Fruit fly (Drosophila melanogaster) S2 (cell line): Measurements from ENCODE around the gene wnd.

Source experiments
- CG8478 ChIP-seq: fragments of >200 bp; optimal IDR thresholded peaks from 2 replicates; lab custom pipeline; 2018
- CTCF ChIP-seq, 2 experiments: fragments of >200 bp; optimal IDR thresholded peaks; 2 replicates each; lab custom pipeline; 2018

- TF ChIP-seq CTCF (optimal IDR thresholded peaks at IDR 0.05; lab: Kevin White, UChicago) (no peak), CG8478 (lab: Kevin White, UChicago) (no peak)
Measured at dm6 chr3L:19670492-19670891, 34.9 kb upstream of the wnd start.
